Worm (Caenorhabditis elegans): ENCODE results near the gene npr-33.

- TF ChIP-seq ceh-36 (tag; optimal IDR thresholded peaks at IDR 0.05) (no peak), hnd-1 (tag; optimal IDR thresholded peaks at IDR 0.05) (no peak), ceh-13 (GFP tag; optimal IDR thresholded peaks at IDR 0.05) (no peak), pes-1 (GFP tag; IDR thresholded peaks at IDR 0.05) (no peak), tbx-11 (GFP tag; IDR thresholded peaks at IDR 0.05) (no peak), ets-7 (tag; optimal IDR thresholded peaks at IDR 0.05) (no peak)
These were observed 7.6 kb upstream of the npr-33 start for ce11 chrX:15902835-15903234.
